Fruit fly (Drosophila melanogaster) whole organism, embryonic: ENCODE data around the gene CG43707.
A peak's percentile ranks its signal among the peaks of the same experiment; 100 is the strongest.

Source experiments
- Ada2b ChIP-seq: fragments of 200-800 bp; sonication (Bioruptor generic); IDR thresholded peaks from 2 replicates; pipeline ENCODE4 v1.3.6; 2022; ENCODE audit warnings: missing biosample characterization, missing genetic modification characterization
- Atf6 ChIP-seq: fragments of 200-800 bp; sonication (Bioruptor generic); IDR thresholded peaks from 2 replicates; pipeline ENCODE4 v1.3.6; 2022; ENCODE audit warnings: missing biosample characterization, missing genetic modification characterization
- BEAF-32 ChIP-seq: fragments of 200-800 bp; sonication (Bioruptor generic); optimal IDR thresholded peaks from 3 replicates; lab custom pipeline; 2017; ENCODE audit warnings: missing biosample characterization, missing genetic modification characterization, mild to moderate bottlenecking, moderate library complexity, missing genetic modification reagents
- CG12071 ChIP-seq: fragments of 200-800 bp; sonication (Bioruptor generic); optimal IDR thresholded peaks from 3 replicates; lab custom pipeline; 2018; ENCODE audit warnings: missing biosample characterization, mild to moderate bottlenecking, missing genetic modification characterization
- CG12104 ChIP-seq: fragments of 200-800 bp; sonication (Bioruptor generic); optimal IDR thresholded peaks from 3 replicates; lab custom pipeline; 2016; ENCODE audit warnings: missing biosample characterization, missing genetic modification characterization
- CG13296 ChIP-seq: fragments of 200-800 bp; sonication (Bioruptor generic); optimal IDR thresholded peaks from 3 replicates; lab custom pipeline; 2018; ENCODE audit warnings: missing biosample characterization, mild to moderate bottlenecking, missing genetic modification characterization
- CG15514 ChIP-seq: fragments of 200-800 bp; sonication (Bioruptor generic); optimal IDR thresholded peaks from 3 replicates; lab custom pipeline; 2017; ENCODE audit warnings: missing biosample characterization, missing genetic modification characterization, mild to moderate bottlenecking, moderate library complexity, missing genetic modification reagents
- CG15601 ChIP-seq: fragments of 200-800 bp; sonication (Bioruptor generic); optimal IDR thresholded peaks from 3 replicates; lab custom pipeline; 2019; ENCODE audit warnings: missing biosample characterization, mild to moderate bottlenecking, missing genetic modification characterization, moderate library complexity
- CG18599 ChIP-seq: fragments of 200-800 bp; sonication (Bioruptor generic); optimal IDR thresholded peaks from 3 replicates; lab custom pipeline; 2017; ENCODE audit warnings: missing biosample characterization, missing genetic modification characterization, mild to moderate bottlenecking, moderate library complexity, missing genetic modification reagents
- CG2120 ChIP-seq: fragments of 200-800 bp; sonication (Bioruptor generic); optimal IDR thresholded peaks from 3 replicates; lab custom pipeline; 2016; ENCODE audit warnings: missing biosample characterization, missing genetic modification characterization
- CG3281 ChIP-seq: fragments of 200-800 bp; sonication (Bioruptor generic); optimal IDR thresholded peaks from 3 replicates; lab custom pipeline; 2017; ENCODE audit warnings: missing biosample characterization, mild to moderate bottlenecking, missing genetic modification characterization
- CG34376 ChIP-seq: fragments of 200-800 bp; sonication (Bioruptor generic); optimal IDR thresholded peaks from 2 replicates; lab custom pipeline; 2018; ENCODE audit warnings: missing biosample characterization, mild to moderate bottlenecking, missing genetic modification characterization
- CG4424 ChIP-seq: fragments of 200-800 bp; sonication (Bioruptor generic); optimal IDR thresholded peaks from 3 replicates; lab custom pipeline; 2016; ENCODE audit warnings: missing biosample characterization, missing genetic modification characterization
- CG6813 ChIP-seq: fragments of 200-800 bp; sonication (Bioruptor generic); optimal IDR thresholded peaks from 2 replicates; lab custom pipeline; 2017; ENCODE audit warnings: missing biosample characterization, missing genetic modification characterization, mild to moderate bottlenecking, moderate library complexity, missing genetic modification reagents
- CG7372 ChIP-seq: fragments of 200-800 bp; sonication (Bioruptor generic); IDR thresholded peaks from 2 replicates; pipeline ENCODE4 v1.3.6; 2022; ENCODE audit warnings: missing biosample characterization, missing genetic modification characterization
- CG9817 ChIP-seq: fragments of 200-800 bp; sonication (Bioruptor generic); optimal IDR thresholded peaks from 2 replicates; lab custom pipeline; 2018; ENCODE audit warnings: missing biosample characterization, mild to moderate bottlenecking, missing genetic modification characterization, moderate library complexity
- CTCF ChIP-seq: fragments of 200-800 bp; sonication (Bioruptor generic); optimal IDR thresholded peaks from 2 replicates; lab custom pipeline; 2017; ENCODE audit warnings: missing biosample characterization, mild to moderate bottlenecking, missing genetic modification characterization, moderate library complexity
- Chrac-16 ChIP-seq: fragments of 200-800 bp; sonication (Bioruptor generic); optimal IDR thresholded peaks from 3 replicates; lab custom pipeline; 2016; ENCODE audit warnings: missing biosample characterization, missing genetic modification characterization
- D ChIP-seq, 2 experiments: fragments of 200-800 bp in 1 of 2; fragments of >200 bp in 1 of 2; sonication (Bioruptor generic) in 1 of 2; optimal IDR thresholded peaks; 2 replicates in 1 of 2; 3 replicates in 1 of 2; lab custom pipeline; 2017; ENCODE audit warnings: mild to moderate bottlenecking in 1 of 2, missing biosample characterization in 1 of 2, missing genetic modification characterization in 1 of 2, missing genetic modification reagents in 1 of 2
- Dref ChIP-seq: fragments of 200-800 bp; sonication (Bioruptor generic); IDR thresholded peaks from 2 replicates; pipeline ENCODE4 v1.3.6; 2022; ENCODE audit warnings: missing biosample characterization, missing genetic modification characterization
- Fer3 ChIP-seq: fragments of 200-800 bp; sonication (Bioruptor generic); optimal IDR thresholded peaks from 2 replicates; lab custom pipeline; 2018; ENCODE audit warnings: missing biosample characterization, mild to moderate bottlenecking, missing genetic modification characterization, moderate library complexity
- Meics ChIP-seq: fragments of 200-800 bp; sonication (Bioruptor generic); optimal IDR thresholded peaks from 2 replicates; lab custom pipeline; 2017; ENCODE audit warnings: missing biosample characterization, mild to moderate bottlenecking, missing genetic modification characterization
- PHDP ChIP-seq: fragments of 200-800 bp; sonication (Bioruptor generic); optimal IDR thresholded peaks from 3 replicates; lab custom pipeline; 2018; ENCODE audit warnings: missing biosample characterization, mild to moderate bottlenecking, missing genetic modification characterization, moderate library complexity
- Ptx1 ChIP-seq: fragments of 200-800 bp; sonication (Bioruptor generic); IDR thresholded peaks from 2 replicates; pipeline ENCODE4 v1.3.6; 2022; ENCODE audit warnings: missing biosample characterization, missing genetic modification characterization
- Ssrp ChIP-seq: fragments of 200-800 bp; sonication (Bioruptor generic); optimal IDR thresholded peaks from 2 replicates; lab custom pipeline; 2018; ENCODE audit warnings: missing biosample characterization, mild to moderate bottlenecking, missing genetic modification characterization, moderate library complexity
- TFAM ChIP-seq: fragments of 200-800 bp; sonication (Bioruptor generic); optimal IDR thresholded peaks from 2 replicates; lab custom pipeline; 2017; ENCODE audit warnings: missing biosample characterization, missing genetic modification characterization, inconsistent platforms
- Usf ChIP-seq: fragments of 200-800 bp; sonication (Bioruptor generic); optimal IDR thresholded peaks from 2 replicates; lab custom pipeline; 2017; ENCODE audit warnings: missing genotype, missing biosample characterization, missing genetic modification characterization
- al ChIP-seq: fragments of 200-800 bp; sonication (Bioruptor generic); IDR thresholded peaks from 2 replicates; pipeline ENCODE4 v1.3.6; 2022; ENCODE audit warnings: missing biosample characterization, missing genetic modification characterization
- ara ChIP-seq: fragments of 200-800 bp; sonication (Bioruptor generic); IDR thresholded peaks from 2 replicates; pipeline ENCODE4 v1.3.6; 2022; ENCODE audit warnings: missing biosample characterization, missing genetic modification characterization
- ash1 ChIP-seq: fragments of 200-800 bp; sonication (Bioruptor generic); optimal IDR thresholded peaks from 2 replicates; lab custom pipeline; 2018; ENCODE audit warnings: missing biosample characterization, mild to moderate bottlenecking, missing genetic modification characterization
- bigmax ChIP-seq: fragments of 200-800 bp; sonication (Bioruptor generic); optimal IDR thresholded peaks from 2 replicates; lab custom pipeline; 2018; ENCODE audit warnings: missing biosample characterization, mild to moderate bottlenecking, missing genetic modification characterization
- crol ChIP-seq: fragments of 200-800 bp; sonication (Bioruptor generic); IDR thresholded peaks from 2 replicates; pipeline ENCODE4 v1.3.6; 2022; ENCODE audit warnings: missing biosample characterization, missing genetic modification characterization
- crp ChIP-seq, 2 experiments: fragments of 200-800 bp; sonication (Bioruptor generic); optimal IDR thresholded peaks; 2 replicates in 1 of 2; 3 replicates in 1 of 2; lab custom pipeline; 2017; ENCODE audit warnings: missing biosample characterization in 2 of 2, missing genetic modification characterization in 2 of 2, mild to moderate bottlenecking in 1 of 2, moderate library complexity in 1 of 2
- cwo ChIP-seq: fragments of 200-800 bp; sonication (Bioruptor generic); optimal IDR thresholded peaks from 3 replicates; lab custom pipeline; 2017; ENCODE audit warnings: missing biosample characterization, missing genetic modification characterization, mild to moderate bottlenecking, moderate library complexity, missing genetic modification reagents
- gcm2 ChIP-seq: fragments of 200-800 bp; sonication (Bioruptor generic); optimal IDR thresholded peaks from 2 replicates; lab custom pipeline; 2016; ENCODE audit warnings: missing biosample characterization, missing genetic modification characterization
- gsb ChIP-seq: fragments of 200-800 bp; sonication (Bioruptor generic); IDR thresholded peaks from 2 replicates; pipeline ENCODE4 v1.3.6; 2022; ENCODE audit warnings: missing biosample characterization, missing genetic modification characterization
- gsb-n ChIP-seq: fragments of 200-800 bp; sonication (Bioruptor generic); optimal IDR thresholded peaks from 3 replicates; lab custom pipeline; 2018; ENCODE audit warnings: missing biosample characterization, mild to moderate bottlenecking, missing genetic modification characterization
- hbn ChIP-seq: fragments of 200-800 bp; sonication (Bioruptor generic); IDR thresholded peaks from 2 replicates; pipeline ENCODE4 v1.3.6; 2022; ENCODE audit warnings: missing biosample characterization, missing genetic modification characterization; ENCODE audit not compliant: partially characterized antibody
- ind ChIP-seq: fragments of 200-800 bp; sonication (Bioruptor generic); optimal IDR thresholded peaks from 3 replicates; lab custom pipeline; 2016; ENCODE audit warnings: missing biosample characterization, missing genetic modification characterization
- inv ChIP-seq: fragments of 200-800 bp; sonication (Bioruptor generic); IDR thresholded peaks from 2 replicates; pipeline ENCODE4 v1.3.6; 2022; ENCODE audit warnings: missing biosample characterization, missing genetic modification characterization; ENCODE audit not compliant: partially characterized antibody
- klu ChIP-seq: fragments of 200-800 bp; sonication (Bioruptor generic); IDR thresholded peaks from 2 replicates; pipeline ENCODE4 v1.3.6; 2022; ENCODE audit warnings: missing biosample characterization, missing genetic modification characterization
- lilli ChIP-seq: fragments of 200-800 bp; sonication (Bioruptor generic); optimal IDR thresholded peaks from 3 replicates; lab custom pipeline; 2016; ENCODE audit warnings: missing biosample characterization, missing genetic modification characterization
- lmd ChIP-seq: fragments of 200-800 bp; sonication (Bioruptor generic); IDR thresholded peaks from 2 replicates; pipeline ENCODE4 v1.3.6; 2022; ENCODE audit warnings: missing biosample characterization, missing genetic modification characterization
- nom ChIP-seq: fragments of 200-800 bp; sonication (Bioruptor generic); optimal IDR thresholded peaks from 2 replicates; lab custom pipeline; 2017; ENCODE audit warnings: missing biosample characterization, missing genetic modification characterization, mild to moderate bottlenecking, moderate library complexity, missing genetic modification reagents
- pb ChIP-seq: fragments of 200-800 bp; sonication (Bioruptor generic); optimal IDR thresholded peaks from 3 replicates; lab custom pipeline; 2016; ENCODE audit warnings: missing biosample characterization, missing genetic modification characterization
- rib ChIP-seq: fragments of 200-800 bp; sonication (Bioruptor generic); IDR thresholded peaks from 2 replicates; pipeline ENCODE4 v1.3.6; 2022; ENCODE audit warnings: missing biosample characterization, missing genetic modification characterization
- sens ChIP-seq: fragments of 200-800 bp; sonication (Bioruptor generic); peaks from one replicate; lab custom pipeline; 2016; ENCODE audit warnings: missing biosample characterization, missing genetic modification characterization
- sima ChIP-seq: fragments of 200-800 bp; sonication (Bioruptor generic); optimal IDR thresholded peaks from 2 replicates; lab custom pipeline; 2016; ENCODE audit warnings: missing biosample characterization, missing genetic modification characterization
- sug ChIP-seq: fragments of 200-800 bp; optimal IDR thresholded peaks from 2 replicates; lab custom pipeline; 2019; ENCODE audit warnings: missing biosample characterization, mild to moderate bottlenecking, missing genetic modification characterization, moderate library complexity
- tap ChIP-seq: fragments of 200-800 bp; optimal IDR thresholded peaks from 3 replicates; lab custom pipeline; 2019; ENCODE audit warnings: missing biosample characterization, mild to moderate bottlenecking, missing genetic modification characterization, moderate library complexity

The CG43707 gene

DNA sequence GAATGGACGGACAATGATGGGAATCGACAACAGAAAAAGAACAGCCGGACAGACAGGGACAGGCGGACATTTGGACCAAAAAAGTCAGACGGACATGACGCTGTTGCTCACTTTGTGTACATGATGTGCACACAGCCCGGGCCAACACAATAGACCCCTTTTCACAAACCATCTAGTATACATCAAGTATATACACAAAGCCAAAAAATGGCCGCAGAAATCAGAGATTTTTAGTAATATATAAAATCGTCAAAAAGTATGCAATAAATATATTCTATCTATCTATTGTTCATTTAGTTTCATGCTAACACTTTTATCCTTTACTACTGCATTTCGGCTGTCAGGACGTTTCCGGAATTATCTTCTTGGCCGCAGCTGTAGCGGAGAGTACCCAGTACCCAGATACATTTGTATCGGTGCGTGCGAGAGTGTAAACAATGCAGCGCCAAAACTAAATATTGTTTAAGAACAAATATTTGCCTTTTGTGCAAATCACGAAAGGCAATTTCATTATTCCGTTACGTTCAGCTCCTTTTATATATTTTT lies 37.6 kb upstream of the CG43707 start (continued):
- TF ChIP-seq Ptx1 (GFP tag; lab: Robert Waterston, UW) (peak; percentile 37; the same call in 1 of the 2 replicates), CTCF (GFP tag; lab: Kevin White, UChicago) (peak; percentile 35), lmd (GFP tag; lab: Robert Waterston, UW) (peak; percentile 41; the same call in 1 of the 2 replicates), ind (GFP tag; lab: Kevin White, UChicago) (peak; percentile 9), pb (GFP tag; lab: Kevin White, UChicago) (no peak), CG4424 (GFP tag; lab: Kevin White, UChicago) (peak; percentile 36), Ada2b (GFP tag; lab: Robert Waterston, UW) (no peak), CG13296 (peak; percentile 18), D (optimal IDR thresholded peaks at IDR 0.05; lab: Kevin White, UChicago) (no peak), D (GFP tag; optimal IDR thresholded peaks at IDR 0.05; lab: Kevin White, UChicago) (no peak), Ssrp (tag; lab: Kevin White, UChicago) (peak; percentile 7), Meics (GFP tag; lab: Kevin White, UChicago) (peak; percentile 53), crol (GFP tag; lab: Robert Waterston, UW) (no peak), rib (GFP tag; lab: Robert Waterston, UW) (no peak), CG12104 (GFP tag; lab: Kevin White, UChicago) (no peak), al (GFP tag; lab: Robert Waterston, UW) (peak; percentile 36; the same call in 1 of the 2 replicates), sima (GFP tag; lab: Kevin White, UChicago) (no peak), CG34376 (no peak), cwo (GFP tag; lab: Kevin White, UChicago) (peak; percentile 17), CG2120 (peak; percentile 46), ara (GFP tag; lab: Robert Waterston, UW) (no peak; the same call in 1 of the 2 replicates), crp (GFP tag; optimal IDR thresholded peaks at IDR 0.05; lab: Kevin White, UChicago) (no peak), CG3281 (GFP tag; lab: Kevin White, UChicago) (peak; percentile 59), Dref (GFP tag; lab: Robert Waterston, UW) (no peak), tap (tag; lab: Kevin White, UChicago) (peak; percentile 17), Fer3 (peak; percentile 27), gsb (GFP tag; lab: Robert Waterston, UW) (0 out of 2 replicates have a peak, but pooled peaks have one; percentile 5), nom (GFP tag; lab: Kevin White, UChicago) (no peak), CG15514 (GFP tag; lab: Kevin White, UChicago) (peak; percentile 1), ash1 (GFP tag; lab: Kevin White, UChicago) (no peak), Chrac-16 (GFP tag; lab: Kevin White, UChicago) (no peak), Atf6 (GFP tag; lab: Robert Waterston, UW) (peak; percentile 70), bigmax (GFP tag; lab: Kevin White, UChicago) (no peak), TFAM (no peak), CG12071 (GFP tag; lab: Kevin White, UChicago) (peak; percentile 23), sens (GFP tag; lab: Kevin White, UChicago) (peak; percentile 70), PHDP (peak; percentile 36), CG15601 (tag; lab: Kevin White, UChicago) (no peak), BEAF-32 (GFP tag; lab: Kevin White, UChicago) (no peak), inv (no peak), gcm2 (GFP tag; lab: Kevin White, UChicago) (no peak), CG9817 (tag; lab: Kevin White, UChicago) (peak; percentile 14), CG6813 (GFP tag; lab: Kevin White, UChicago) (peak; percentile 29), lilli (peak; percentile 23), hbn (GFP tag; lab: Robert Waterston, UW) (no peak), sug (tag; lab: Kevin White, UChicago) (peak; percentile 30), klu (GFP tag; lab: Robert Waterston, UW) (no peak), CG18599 (peak; percentile 57), Usf (GFP tag; lab: Kevin White, UChicago) (no peak), gsb-n (no peak), CG7372 (GFP tag; lab: Robert Waterston, UW) (no peak)
